Fruit fly (Drosophila melanogaster): ENCODE results near the gene Slimp.
A peak's percentile ranks its signal among the peaks of the same experiment; 100 is the strongest.

Slimp gene

dm6 chr3R:24112320-24113069, 36.3 kb downstream of the Slimp start, which contains the start of gene CG13605 (continued):
- peak; percentile 48 for TF ChIP-seq Ets96B (tag; optimal IDR thresholded peaks at IDR 0.05)
- TF ChIP-seq CG10669 (GFP tag; optimal IDR thresholded peaks at IDR 0.05), result peak; percentile 33
- peak; percentile 53 for TF ChIP-seq lz (GFP tag; optimal IDR thresholded peaks at IDR 0.05)
- peak; percentile 71 for TF ChIP-seq Met (GFP tag; optimal IDR thresholded peaks at IDR 0.05)
- peak; percentile 73 for TF ChIP-seq topi (GFP tag; optimal IDR thresholded peaks at IDR 0.05)
- TF ChIP-seq CG3919 (GFP tag; optimal IDR thresholded peaks at IDR 0.05), result peak; percentile 78
- TF ChIP-seq Smox (GFP tag; optimal IDR thresholded peaks at IDR 0.05), result peak; percentile 65
- TF ChIP-seq Hr38 (GFP tag; optimal IDR thresholded peaks at IDR 0.05), result no peak
- TF ChIP-seq CG6792 (GFP tag; optimal IDR thresholded peaks at IDR 0.05), result peak; percentile 56
- TF ChIP-seq vri (GFP tag; optimal IDR thresholded peaks at IDR 0.05), result peak; percentile 65
- TF ChIP-seq ss (GFP tag; optimal IDR thresholded peaks at IDR 0.05), result peak; percentile 35 to 51
- peak; percentile 44 for TF ChIP-seq Gug (GFP tag; IDR thresholded peaks at IDR 0.05)
- TF ChIP-seq dsx (GFP tag; optimal IDR thresholded peaks at IDR 0.05; ENCODE audit: poor library complexity, severe bottlenecking), result peak; percentile 81
- peak; percentile 51 for TF ChIP-seq Eip75B (GFP tag; optimal IDR thresholded peaks at IDR 0.05)
- no peak for TF ChIP-seq spab (GFP tag; optimal IDR thresholded peaks at IDR 0.05)
- no peak for TF ChIP-seq fd59A (GFP tag; optimal IDR thresholded peaks at IDR 0.05)

- TF ChIP-seq Sox14 (GFP tag; optimal IDR thresholded peaks at IDR 0.05), result peak; percentile 94
- peak; percentile 92 for TF ChIP-seq Hr39 (GFP tag; optimal IDR thresholded peaks at IDR 0.05)
- peak; percentile 99 for TF ChIP-seq CG6808 (GFP tag; optimal IDR thresholded peaks at IDR 0.05)
- peak; percentile 92 for TF ChIP-seq CG31627 (GFP tag; optimal IDR thresholded peaks at IDR 0.05)
- TF ChIP-seq CG3919 (GFP tag; optimal IDR thresholded peaks at IDR 0.05), result peak; percentile 99
- no peak for TF ChIP-seq eg (GFP tag; IDR thresholded peaks at IDR 0.05)
- TF ChIP-seq Eip78C (GFP tag), result peak; percentile 100
- peak; percentile 99 for TF ChIP-seq OdsH (GFP tag; optimal IDR thresholded peaks at IDR 0.05)
- peak; percentile 94 for TF ChIP-seq Eip75B (GFP tag; optimal IDR thresholded peaks at IDR 0.05)
- TF ChIP-seq CG9139 (GFP tag; optimal IDR thresholded peaks at IDR 0.05), result peak; percentile 99
- TF ChIP-seq CG11902 (GFP tag; optimal IDR thresholded peaks at IDR 0.05), result peak; percentile 98
- peak; percentile 100 for TF ChIP-seq Ets96B (tag; optimal IDR thresholded peaks at IDR 0.05)
- peak; percentile 100 for TF ChIP-seq CG32006 (GFP tag; optimal IDR thresholded peaks at IDR 0.05)
- TF ChIP-seq Gug (GFP tag; IDR thresholded peaks at IDR 0.05), result no peak
- TF ChIP-seq Eip93F (GFP tag; optimal IDR thresholded peaks at IDR 0.05), result peak; percentile 93
- TF ChIP-seq Ets21C (GFP tag; optimal IDR thresholded peaks at IDR 0.05), result peak; percentile 89
- TF ChIP-seq net (GFP tag; optimal IDR thresholded peaks at IDR 0.05), result peak; percentile 99
- TF ChIP-seq CG3032 (tag; optimal IDR thresholded peaks at IDR 0.05), result peak; percentile 100
- peak; percentile 98 for TF ChIP-seq CG16779 (tag; optimal IDR thresholded peaks at IDR 0.05)
- peak; percentile 95 for TF ChIP-seq lz (GFP tag; optimal IDR thresholded peaks at IDR 0.05)
- TF ChIP-seq ss (GFP tag; optimal IDR thresholded peaks at IDR 0.05), result peak; percentile 99 to 100
- peak; percentile 100 for TF ChIP-seq CG10669 (GFP tag; optimal IDR thresholded peaks at IDR 0.05)
- TF ChIP-seq CG7368 (GFP tag; optimal IDR thresholded peaks at IDR 0.05), result peak; percentile 98
- TF ChIP-seq CG6276 (GFP tag; optimal IDR thresholded peaks at IDR 0.05), result peak; percentile 98
- TF ChIP-seq CG10631 (GFP tag; optimal IDR thresholded peaks at IDR 0.05), result peak; percentile 99
- peak; percentile 99 for TF ChIP-seq CG8632 (GFP tag; optimal IDR thresholded peaks at IDR 0.05)
- peak; percentile 90 for TF ChIP-seq vri (GFP tag; optimal IDR thresholded peaks at IDR 0.05)
- TF ChIP-seq CG1621 (tag; optimal IDR thresholded peaks at IDR 0.05), result peak; percentile 97
- TF ChIP-seq Sox102F (GFP tag; optimal IDR thresholded peaks at IDR 0.05), result peak; percentile 96
- TF ChIP-seq CG11762 (GFP tag; optimal IDR thresholded peaks at IDR 0.05; ENCODE audit: insufficient read depth), result peak; percentile 99
- peak; percentile 98 for TF ChIP-seq Blimp-1 (GFP tag; optimal IDR thresholded peaks at IDR 0.05)
- peak; percentile 94 for TF ChIP-seq Smox (GFP tag; optimal IDR thresholded peaks at IDR 0.05)
- TF ChIP-seq dsx (GFP tag; optimal IDR thresholded peaks at IDR 0.05; ENCODE audit: poor library complexity, severe bottlenecking), result peak; percentile 99
- peak; percentile 96 for TF ChIP-seq fd85E (GFP tag; optimal IDR thresholded peaks at IDR 0.05)
- peak; percentile 99 for TF ChIP-seq acj6 (GFP tag; optimal IDR thresholded peaks at IDR 0.05)
- TF ChIP-seq Sox15 (GFP tag; optimal IDR thresholded peaks at IDR 0.05), result peak; percentile 98
- no peak; the same call in 2 of the 3 replicates for TF ChIP-seq CG6163 (GFP tag; IDR thresholded peaks at IDR 0.05)
- TF ChIP-seq dac (GFP tag; optimal IDR thresholded peaks at IDR 0.05), result peak; percentile 96
- peak; percentile 99 for TF ChIP-seq CG4318 (GFP tag; optimal IDR thresholded peaks at IDR 0.05)
- peak; percentile 96 for TF ChIP-seq pdm3 (GFP tag; optimal IDR thresholded peaks at IDR 0.05)
Measured at dm6 chr3R:24108902-24109389, 39.8 kb downstream of the Slimp start, which contains the start of the genes eIF4EHP and CG18428. TSS of gene eIF4EHP (minus strand) at chr3R:24108960. TSS of gene CG18428 (plus strand) at chr3R:24109336.

All from whole organism, prepupa.